Fruit fly (Drosophila melanogaster) whole organism, prepupa: Measurements from ENCODE around the gene Setd3.

Source experiments
- Blimp-1 ChIP-seq: fragments of 200-800 bp; sonication (Bioruptor generic); optimal IDR thresholded peaks from 3 replicates; lab custom pipeline; 2017; ENCODE audit warnings: missing biosample characterization, missing genetic modification characterization, mild to moderate bottlenecking, moderate library complexity, missing genetic modification reagents
- CG10669 ChIP-seq: fragments of 200-800 bp; sonication (Bioruptor generic); optimal IDR thresholded peaks from 3 replicates; lab custom pipeline; 2018; ENCODE audit warnings: missing biosample characterization, mild to moderate bottlenecking, missing genetic modification characterization, moderate library complexity
- CG11294 ChIP-seq: fragments of 200-800 bp; sonication (Bioruptor generic); IDR thresholded peaks from 2 replicates; pipeline ENCODE4 v1.3.6; 2022; ENCODE audit warnings: missing biosample characterization, missing genetic modification characterization
- CG11762 ChIP-seq: fragments of 200-800 bp; sonication (Bioruptor generic); optimal IDR thresholded peaks from 3 replicates; lab custom pipeline; 2016; ENCODE audit warnings: missing biosample characterization, missing genetic modification characterization; ENCODE audit not compliant: insufficient read depth
- CG11902 ChIP-seq: fragments of 200-800 bp; sonication (Bioruptor generic); optimal IDR thresholded peaks from 3 replicates; lab custom pipeline; 2016; ENCODE audit warnings: missing biosample characterization, missing genetic modification characterization
- CG15336 ChIP-seq: fragments of 200-800 bp; sonication (Bioruptor generic); IDR thresholded peaks from 2 replicates; pipeline ENCODE4 v1.3.6; 2022; ENCODE audit warnings: missing biosample characterization, missing genetic modification characterization
- CG16779 ChIP-seq: fragments of 200-800 bp; sonication (Bioruptor generic); optimal IDR thresholded peaks from 3 replicates; lab custom pipeline; 2017; ENCODE audit warnings: missing biosample characterization, mild to moderate bottlenecking, missing genetic modification characterization
- CG3032 ChIP-seq: fragments of 200-800 bp; optimal IDR thresholded peaks from 2 replicates; lab custom pipeline; 2019; ENCODE audit warnings: missing biosample characterization, mild to moderate bottlenecking, missing genetic modification characterization, moderate library complexity
- CG31627 ChIP-seq: fragments of 200-800 bp; sonication (Bioruptor generic); optimal IDR thresholded peaks from 3 replicates; lab custom pipeline; 2016; ENCODE audit warnings: missing biosample characterization, missing genetic modification characterization
- CG6163 ChIP-seq: fragments of 200-800 bp; sonication (Bioruptor generic); IDR thresholded peaks from 3 replicates; pipeline ENCODE4 v1.3.6; 2022; ENCODE audit warnings: missing biosample characterization, missing genetic modification characterization
- CG6276 ChIP-seq: fragments of 200-800 bp; sonication (Bioruptor generic); optimal IDR thresholded peaks from 2 replicates; lab custom pipeline; 2017; ENCODE audit warnings: missing biosample characterization, mild to moderate bottlenecking, missing genetic modification characterization
- CG6792 ChIP-seq: fragments of 200-800 bp; sonication (Bioruptor generic); optimal IDR thresholded peaks from 3 replicates; lab custom pipeline; 2016; ENCODE audit warnings: missing biosample characterization, missing genetic modification characterization
- CG6854 ChIP-seq: fragments of 200-800 bp; sonication (Bioruptor generic); optimal IDR thresholded peaks from 2 replicates; lab custom pipeline; 2017; ENCODE audit warnings: missing biosample characterization, mild to moderate bottlenecking, missing genetic modification characterization
- CG7368 ChIP-seq: fragments of 200-800 bp; sonication (Bioruptor generic); optimal IDR thresholded peaks from 3 replicates; lab custom pipeline; 2016; ENCODE audit warnings: missing biosample characterization, missing genetic modification characterization
- CG8119 ChIP-seq: fragments of 200-800 bp; sonication (Bioruptor generic); IDR thresholded peaks from 3 replicates; pipeline ENCODE4 v1.3.6; 2022; ENCODE audit warnings: missing biosample characterization, missing genetic modification characterization
- CG8319 ChIP-seq: fragments of 200-800 bp; sonication (Bioruptor generic); optimal IDR thresholded peaks from 3 replicates; lab custom pipeline; 2016; ENCODE audit warnings: missing biosample characterization, missing genetic modification characterization
- CG9139 ChIP-seq: fragments of 200-800 bp; sonication (Bioruptor generic); optimal IDR thresholded peaks from 3 replicates; lab custom pipeline; 2017; ENCODE audit warnings: missing biosample characterization, mild to moderate bottlenecking, missing genetic modification characterization
- Eip75B ChIP-seq: fragments of 200-800 bp; sonication (Bioruptor generic); optimal IDR thresholded peaks from 3 replicates; lab custom pipeline; 2016; ENCODE audit warnings: missing biosample characterization, missing genetic modification characterization
- Eip78C ChIP-seq: fragments of 200-800 bp; sonication (Bioruptor generic); peaks from one replicate; lab custom pipeline; 2016; ENCODE audit warnings: missing biosample characterization, missing genetic modification characterization
- Eip93F ChIP-seq: fragments of 200-800 bp; sonication (Bioruptor generic); optimal IDR thresholded peaks from 2 replicates; lab custom pipeline; 2016; ENCODE audit warnings: missing biosample characterization, mild to moderate bottlenecking, missing genetic modification characterization
- Ets96B ChIP-seq: fragments of 200-800 bp; optimal IDR thresholded peaks from 2 replicates; lab custom pipeline; 2019; ENCODE audit warnings: missing biosample characterization, mild to moderate bottlenecking, missing genetic modification characterization, moderate library complexity
- Gug ChIP-seq: fragments of 200-800 bp; sonication (Bioruptor generic); IDR thresholded peaks from 2 replicates; pipeline ENCODE4 v1.3.6; 2022; ENCODE audit warnings: missing biosample characterization, missing genetic modification characterization
- Hr39 ChIP-seq: fragments of 200-800 bp; sonication (Bioruptor generic); optimal IDR thresholded peaks from 2 replicates; lab custom pipeline; 2016; ENCODE audit warnings: missing biosample characterization, missing genetic modification characterization
- Hr4 ChIP-seq: fragments of 200-800 bp; sonication (Bioruptor generic); optimal IDR thresholded peaks from 3 replicates; lab custom pipeline; 2016; ENCODE audit warnings: missing biosample characterization, missing genetic modification characterization
- Lpt ChIP-seq: fragments of 200-800 bp; sonication (Bioruptor generic); optimal IDR thresholded peaks from 3 replicates; lab custom pipeline; 2016; ENCODE audit warnings: missing biosample characterization, missing genetic modification characterization
- Met ChIP-seq: fragments of 200-800 bp; sonication (Bioruptor generic); optimal IDR thresholded peaks from 3 replicates; lab custom pipeline; 2016; ENCODE audit warnings: missing biosample characterization, missing genetic modification characterization
- OdsH ChIP-seq: fragments of 200-800 bp; sonication (Bioruptor generic); optimal IDR thresholded peaks from 3 replicates; lab custom pipeline; 2016; ENCODE audit warnings: missing biosample characterization, missing genetic modification characterization
- Sox102F ChIP-seq: fragments of 200-800 bp; sonication (Bioruptor generic); optimal IDR thresholded peaks from 2 replicates; lab custom pipeline; 2016; ENCODE audit warnings: missing biosample characterization, mild to moderate bottlenecking, missing genetic modification characterization
- Sox14 ChIP-seq: fragments of 200-800 bp; sonication (Bioruptor generic); optimal IDR thresholded peaks from 3 replicates; lab custom pipeline; 2016; ENCODE audit warnings: missing biosample characterization, missing genetic modification characterization
- achi ChIP-seq: fragments of 200-800 bp; sonication (Bioruptor generic); optimal IDR thresholded peaks from 3 replicates; lab custom pipeline; 2016; ENCODE audit warnings: missing biosample characterization, missing genetic modification characterization
- cyc ChIP-seq: fragments of 200-800 bp; sonication (Bioruptor generic); optimal IDR thresholded peaks from 3 replicates; lab custom pipeline; 2016; ENCODE audit warnings: missing biosample characterization, missing genetic modification characterization
- dac ChIP-seq: fragments of 200-800 bp; sonication (Bioruptor generic); optimal IDR thresholded peaks from 2 replicates; lab custom pipeline; 2017; ENCODE audit warnings: missing biosample characterization, mild to moderate bottlenecking, missing genetic modification characterization
- dsx ChIP-seq: fragments of 200-800 bp; optimal IDR thresholded peaks from 3 replicates; lab custom pipeline; 2019; ENCODE audit warnings: missing biosample characterization, mild to moderate bottlenecking, missing genetic modification characterization, moderate library complexity; ENCODE audit not compliant: poor library complexity, severe bottlenecking
- eg ChIP-seq: fragments of 200-800 bp; sonication (Bioruptor generic); IDR thresholded peaks from 3 replicates; pipeline ENCODE4 v1.3.6; 2022; ENCODE audit warnings: missing biosample characterization, missing genetic modification characterization
- esn ChIP-seq: fragments of 200-800 bp; sonication (Bioruptor generic); optimal IDR thresholded peaks from 2 replicates; lab custom pipeline; 2016; ENCODE audit warnings: missing biosample characterization, mild to moderate bottlenecking, missing genetic modification characterization, moderate library complexity
- fd59A ChIP-seq: fragments of 200-800 bp; sonication (Bioruptor generic); optimal IDR thresholded peaks from 2 replicates; lab custom pipeline; 2017; ENCODE audit warnings: missing biosample characterization, mild to moderate bottlenecking, missing genetic modification characterization, missing genetic modification reagents
- fkh ChIP-seq: fragments of 200-800 bp; sonication (Bioruptor generic); optimal IDR thresholded peaks from 3 replicates; lab custom pipeline; 2017; ENCODE audit warnings: missing biosample characterization, mild to moderate bottlenecking, missing genetic modification characterization, moderate library complexity
- lz ChIP-seq: fragments of 200-800 bp; sonication (Bioruptor generic); optimal IDR thresholded peaks from 3 replicates; lab custom pipeline; 2016; ENCODE audit warnings: missing biosample characterization, missing genetic modification characterization
- net ChIP-seq: fragments of 200-800 bp; sonication (Bioruptor generic); optimal IDR thresholded peaks from 3 replicates; lab custom pipeline; 2016; ENCODE audit warnings: missing biosample characterization, missing genetic modification characterization
- pdm3 ChIP-seq: fragments of 200-800 bp; sonication (Bioruptor generic); optimal IDR thresholded peaks from 3 replicates; lab custom pipeline; 2016; ENCODE audit warnings: missing biosample characterization, missing genetic modification characterization
- salr ChIP-seq, 2 experiments: fragments of 200-800 bp; sonication (Bioruptor generic); optimal IDR thresholded peaks; 3 replicates each; lab custom pipeline; 2016 to 2018; ENCODE audit warnings: missing biosample characterization in 2 of 2, missing genetic modification characterization in 2 of 2, mild to moderate bottlenecking in 1 of 2
- ss ChIP-seq, 2 experiments: fragments of 200-800 bp; sonication (Bioruptor generic); optimal IDR thresholded peaks; 2 replicates in 1 of 2; 3 replicates in 1 of 2; lab custom pipeline; 2017 to 2018; ENCODE audit warnings: mild to moderate bottlenecking in 2 of 2, missing biosample characterization in 2 of 2, missing genetic modification characterization in 2 of 2, moderate library complexity in 1 of 2
- svp ChIP-seq: fragments of 200-800 bp; sonication (Bioruptor generic); peaks from one replicate; lab custom pipeline; 2016; ENCODE audit warnings: missing biosample characterization, missing genetic modification characterization

The Setd3 gene

dm6 chrX:6993753-6994152 lies 25.2 kb upstream of the Setd3 start (continued):
- TF ChIP-seq salr (GFP tag; optimal IDR thresholded peaks at IDR 0.05; lab: Kevin White, UChicago) (no peak), CG6276 (no peak), CG8119 (GFP tag; lab: Robert Waterston, UW) (no peak), dsx (no peak), Eip75B (GFP tag; lab: Kevin White, UChicago) (peak; percentile 14), Eip93F (GFP tag; lab: Kevin White, UChicago) (peak; percentile 34), CG11762 (GFP tag; lab: Kevin White, UChicago) (peak; percentile 39)

- no peak for TF ChIP-seq achi (GFP tag; lab: Kevin White, UChicago)
- no peak for TF ChIP-seq CG8119 (GFP tag; lab: Robert Waterston, UW)
- no peak for TF ChIP-seq net
- TF ChIP-seq Sox102F = no peak
- TF ChIP-seq Blimp-1 = no peak
- TF ChIP-seq CG11762 (GFP tag; lab: Kevin White, UChicago) = no peak
- TF ChIP-seq lz (GFP tag; lab: Kevin White, UChicago) = no peak
- TF ChIP-seq CG11902 = no peak
- TF ChIP-seq dsx = no peak
- TF ChIP-seq CG31627 (GFP tag; lab: Kevin White, UChicago) = no peak
- TF ChIP-seq CG10669 (GFP tag; lab: Kevin White, UChicago) = no peak
- TF ChIP-seq CG6854 (GFP tag; lab: Kevin White, UChicago) = no peak
- TF ChIP-seq CG9139 (GFP tag; lab: Kevin White, UChicago) = no peak
- no peak for TF ChIP-seq CG3032 (tag; lab: Kevin White, UChicago)
- TF ChIP-seq salr (GFP tag; optimal IDR thresholded peaks at IDR 0.05; lab: Kevin White, UChicago) = no peak
- no peak for TF ChIP-seq CG8319 (GFP tag; lab: Kevin White, UChicago)
- no peak for TF ChIP-seq CG6792 (GFP tag; lab: Kevin White, UChicago)
- TF ChIP-seq Hr4 (GFP tag; lab: Kevin White, UChicago) = no peak
Observed at dm6 chrX:6993350-6993749, 24.8 kb upstream of the Setd3 start, which contains the start of gene Inx7. TSS of gene Inx7 (minus strand) at chrX:6993612.

dm6 chrX:6991286-6991685 lies 22.7 kb upstream of the Setd3 start, which contains the start of gene ogre:
TSS of gene ogre (minus strand) at chrX:6991318.
- TF ChIP-seq CG6854 (GFP tag; lab: Kevin White, UChicago) (no peak), fd59A (GFP tag; lab: Kevin White, UChicago) (no peak), CG6163 (GFP tag; lab: Robert Waterston, UW) (peak; percentile 31; the same call in 1 of the 3 replicates), eg (GFP tag; lab: Robert Waterston, UW) (peak; percentile 58; the same call in 1 of the 3 replicates), Lpt (GFP tag; lab: Kevin White, UChicago) (no peak), CG15336 (0 out of 2 replicates have a peak, but pooled peaks have one; percentile 17), CG8119 (GFP tag; lab: Robert Waterston, UW) (peak; percentile 32; the same call in 1 of the 3 replicates), Blimp-1 (peak; percentile 50), svp (GFP tag; lab: Kevin White, UChicago) (peak; percentile 40), CG6276 (peak; percentile 41)

- TF ChIP-seq cyc (GFP tag; lab: Kevin White, UChicago) (peak; percentile 39), CG11294 (no peak), fkh (GFP tag; lab: Kevin White, UChicago) (no peak), Eip78C (GFP tag; lab: Kevin White, UChicago) (peak; percentile 71), achi (GFP tag; lab: Kevin White, UChicago) (no peak), OdsH (no peak), CG11902 (no peak), eg (GFP tag; lab: Robert Waterston, UW) (no peak), Eip75B (GFP tag; lab: Kevin White, UChicago) (peak; percentile 18), dac (no peak), CG6163 (GFP tag; lab: Robert Waterston, UW) (no peak), Hr39 (GFP tag; lab: Kevin White, UChicago) (peak; percentile 0), CG7368 (GFP tag; lab: Kevin White, UChicago) (no peak), svp (GFP tag; lab: Kevin White, UChicago) (peak; percentile 59), pdm3 (GFP tag; lab: Kevin White, UChicago) (no peak), fd59A (GFP tag; lab: Kevin White, UChicago) (no peak), Sox14 (GFP tag; lab: Kevin White, UChicago) (peak; percentile 12), esn (GFP tag; lab: Kevin White, UChicago) (peak; percentile 31), CG3032 (tag; lab: Kevin White, UChicago) (no peak), Met (GFP tag; lab: Kevin White, UChicago) (peak; percentile 41), Ets96B (no peak), CG31627 (GFP tag; lab: Kevin White, UChicago) (no peak), Eip93F (GFP tag; lab: Kevin White, UChicago) (peak; percentile 7), Gug (GFP tag; lab: Robert Waterston, UW) (no peak), dsx (no peak), CG6854 (GFP tag; lab: Kevin White, UChicago) (no peak), CG16779 (tag; lab: Kevin White, UChicago) (no peak), ss (GFP tag; optimal IDR thresholded peaks at IDR 0.05; lab: Kevin White, UChicago) (peak in 1 of 2 experiments; percentile 8)
Observed at dm6 chrX:6990105-6990504, 21.6 kb upstream of the Setd3 start.
